Worm (Caenorhabditis elegans) whole organism, L4/young adult: ENCODE data around the gene acn-1.

ENCODE experiments used
- W03F9.2 ChIP-seq: fragments of 150-350 bp; optimal IDR thresholded peaks from 2 replicates; lab custom pipeline; 2014; ENCODE audit warnings: missing biosample characterization, missing genetic modification characterization
- dao-5 ChIP-seq: sonication (generic microtip); optimal IDR thresholded peaks from 2 replicates; lab custom pipeline; 2016; ENCODE audit warnings: missing genotype, missing genetic modification characterization, moderate library complexity, missing compliant biosample characterization
- him-1 ChIP-seq: sonication (generic microtip); optimal IDR thresholded peaks from 2 replicates; lab custom pipeline; 2016; ENCODE audit warnings: missing genotype, missing genetic modification reagents, missing genetic modification characterization, missing compliant biosample characterization

DNA sequence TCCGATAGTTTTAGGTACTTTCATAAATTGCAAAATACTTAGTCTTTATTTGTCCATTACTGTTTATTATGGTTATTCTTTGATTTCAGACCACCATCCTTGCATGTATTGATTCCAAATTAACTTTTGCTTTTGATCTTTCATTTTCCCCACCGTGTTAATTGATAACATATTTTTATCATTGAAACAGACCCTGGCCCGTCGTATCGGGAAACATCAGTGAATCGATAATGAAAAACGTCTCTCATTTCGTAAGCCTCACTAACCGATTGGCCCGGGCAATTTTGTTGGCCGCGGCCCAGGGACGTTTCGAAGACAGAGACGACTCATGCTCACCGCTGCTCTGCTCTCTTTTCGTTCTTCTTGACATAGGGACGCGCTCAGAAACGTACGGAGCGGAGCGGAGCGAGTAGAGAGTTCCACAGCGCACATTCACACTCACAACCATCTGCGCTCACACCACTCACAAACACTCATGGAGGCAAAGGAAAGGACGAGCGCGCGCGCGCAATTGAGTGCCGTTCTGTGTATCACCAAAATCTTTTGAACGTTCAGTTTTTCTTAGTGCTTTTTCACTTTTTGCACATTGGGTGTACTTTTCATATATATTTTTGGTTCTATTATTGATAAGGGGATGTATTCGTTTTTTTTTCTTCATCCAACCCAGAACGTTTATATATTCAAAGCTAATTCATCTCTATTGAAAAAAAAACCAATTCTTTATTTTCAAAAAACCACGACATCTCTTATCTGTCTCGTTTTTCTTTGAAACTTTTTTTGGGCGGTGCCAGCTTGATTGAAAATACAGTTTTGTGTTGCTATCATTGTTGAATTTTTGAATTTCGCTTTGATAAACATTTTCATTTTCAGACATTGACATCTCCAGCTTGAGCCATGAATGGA, 32.9 kb downstream of the acn-1 start, which contains the start of gene C24H10.2:
- peak; percentile 3 for TF ChIP-seq him-1 (tag; lab: Kevin White, UChicago)
- TF ChIP-seq dao-5 (tag; lab: Kevin White, UChicago): no peak
- no peak for TF ChIP-seq W03F9.2 (tag; lab: Kevin White, UChicago)
